Worm (Caenorhabditis elegans) whole organism, young adult: ENCODE data around the gene clec-181.

Source experiments
- B0035.1 ChIP-seq: sonication (generic microtip); optimal IDR thresholded peaks from 2 replicates; lab custom pipeline; 2016; ENCODE audit warnings: missing genetic modification characterization, mild to moderate bottlenecking, missing compliant biosample characterization, missing genotype, missing genetic modification reagents
- B0261.1 ChIP-seq: sonication (generic microtip); optimal IDR thresholded peaks from 2 replicates; lab custom pipeline; 2016; ENCODE audit warnings: mild to moderate bottlenecking, missing genetic modification characterization, moderate library complexity, missing compliant biosample characterization
- B0336.3 ChIP-seq: fragments of 200-800 bp; sonication (Bioruptor generic); IDR thresholded peaks from 2 replicates; pipeline ENCODE4 v1.3.6; 2022; ENCODE audit warnings: missing genetic modification characterization, missing compliant biosample characterization
- D2030.7 ChIP-seq: fragments of 200-800 bp; sonication (Bioruptor generic); IDR thresholded peaks from 2 replicates; pipeline ENCODE4 v1.3.6; 2022; ENCODE audit warnings: missing genetic modification reagents, missing genetic modification characterization, missing compliant biosample characterization
- F10E7.11 ChIP-seq: sonication (generic microtip); optimal IDR thresholded peaks from 2 replicates; lab custom pipeline; 2017; ENCODE audit warnings: mild to moderate bottlenecking, missing genetic modification characterization, moderate library complexity, missing compliant biosample characterization
- F22D6.2 ChIP-seq: sonication (generic microtip); optimal IDR thresholded peaks from 2 replicates; lab custom pipeline; 2016; ENCODE audit warnings: mild to moderate bottlenecking, missing genetic modification characterization, missing compliant biosample characterization
- F37B4.10 ChIP-seq: fragments of 200-800 bp; sonication (Bioruptor generic); IDR thresholded peaks from 2 replicates; pipeline ENCODE4 v1.3.6; 2022; ENCODE audit warnings: missing genetic modification characterization, missing compliant biosample characterization
- F52B5.7 ChIP-seq: sonication (generic microtip); optimal IDR thresholded peaks from 2 replicates; lab custom pipeline; 2016; ENCODE audit warnings: mild to moderate bottlenecking, missing genetic modification characterization, missing compliant biosample characterization
- F57A8.1 ChIP-seq: fragments of 200-800 bp; sonication (Bioruptor generic); optimal IDR thresholded peaks from 2 replicates; lab custom pipeline; 2018; ENCODE audit warnings: mild to moderate bottlenecking, missing genetic modification characterization, moderate library complexity, missing compliant biosample characterization
- F57C9.4 ChIP-seq: sonication (generic microtip); optimal IDR thresholded peaks from 2 replicates; lab custom pipeline; 2017; ENCODE audit warnings: mild to moderate bottlenecking, missing genetic modification characterization, missing compliant biosample characterization
- K12H6.12 ChIP-seq: fragments of 200-800 bp; sonication (Bioruptor generic); optimal IDR thresholded peaks from 2 replicates; lab custom pipeline; 2018; ENCODE audit warnings: mild to moderate bottlenecking, missing genetic modification characterization, missing compliant biosample characterization
- cebp-1 ChIP-seq, 2 experiments: fragments of 200-800 bp in 1 of 2; sonication (Bioruptor generic) in 1 of 2; sonication (generic microtip) in 1 of 2; IDR thresholded peaks in 1 of 2; optimal IDR thresholded peaks in 1 of 2; 2 replicates each; pipeline versions ENCODE4 v1.3.6 to Lab custom; 2017 to 2022; ENCODE audit warnings: missing compliant biosample characterization in 2 of 2, missing genetic modification characterization in 2 of 2, mild to moderate bottlenecking in 1 of 2, missing genetic modification reagents in 1 of 2, moderate library complexity in 1 of 2
- ceh-100 ChIP-seq: fragments of 200-800 bp; sonication (Bioruptor generic); IDR thresholded peaks from 2 replicates; pipeline ENCODE4 v1.3.6; 2022; ENCODE audit warnings: missing genetic modification reagents, missing genetic modification characterization, missing compliant biosample characterization
- ceh-27 ChIP-seq: fragments of 200-800 bp; sonication (Bioruptor generic); optimal IDR thresholded peaks from 2 replicates; lab custom pipeline; 2018; ENCODE audit warnings: mild to moderate bottlenecking, missing genetic modification characterization, moderate library complexity, missing compliant biosample characterization
- ceh-40 ChIP-seq: fragments of 200-800 bp; sonication (Bioruptor generic); IDR thresholded peaks from 2 replicates; pipeline ENCODE4 v1.3.6; 2022; ENCODE audit warnings: missing genetic modification characterization, missing compliant biosample characterization
- dox-1 ChIP-seq: fragments of 200-800 bp; sonication (Bioruptor generic); IDR thresholded peaks from 2 replicates; pipeline ENCODE4 v1.3.6; 2022; ENCODE audit warnings: missing genetic modification reagents, missing genetic modification characterization, missing compliant biosample characterization
- egl-44 ChIP-seq: fragments of 200-800 bp; sonication (Bioruptor generic); IDR thresholded peaks from 2 replicates; pipeline ENCODE4 v1.3.6; 2022; ENCODE audit warnings: missing genetic modification reagents, missing genetic modification characterization, missing compliant biosample characterization
- hlh-12 ChIP-seq: sonication (generic microtip); optimal IDR thresholded peaks from 2 replicates; lab custom pipeline; 2016; ENCODE audit warnings: missing genetic modification characterization, missing compliant biosample characterization
- hmg-1.2 ChIP-seq: fragments of 200-800 bp; sonication (Bioruptor generic); IDR thresholded peaks from 2 replicates; pipeline ENCODE4 v1.3.6; 2022; ENCODE audit warnings: missing genetic modification reagents, missing genetic modification characterization, missing compliant biosample characterization
- hrde-1 ChIP-seq: sonication (generic microtip); optimal IDR thresholded peaks from 2 replicates; lab custom pipeline; 2016; ENCODE audit warnings: missing genetic modification characterization, mild to moderate bottlenecking, missing compliant biosample characterization, moderate library complexity, missing genotype, missing genetic modification reagents, borderline replicate concordance
- hsf-1 ChIP-seq: fragments of 200-800 bp; sonication (Bioruptor generic); IDR thresholded peaks from 2 replicates; pipeline ENCODE4 v1.3.6; 2022; ENCODE audit warnings: missing genetic modification reagents, missing genetic modification characterization, missing compliant biosample characterization
- let-526 ChIP-seq: fragments of 200-800 bp; sonication (Bioruptor generic); IDR thresholded peaks from 2 replicates; pipeline ENCODE4 v1.3.6; 2022; ENCODE audit warnings: missing genetic modification reagents, missing genetic modification characterization, missing compliant biosample characterization
- let-607 ChIP-seq, 2 experiments: fragments of 200-800 bp in 1 of 2; sonication (Bioruptor generic) in 1 of 2; sonication (generic microtip) in 1 of 2; optimal IDR thresholded peaks; 2 replicates each; lab custom pipeline; 2016 to 2018; ENCODE audit warnings: mild to moderate bottlenecking in 2 of 2, missing compliant biosample characterization in 2 of 2, missing genetic modification characterization in 2 of 2, moderate library complexity in 2 of 2, missing genotype in 1 of 2
- lin-26 ChIP-seq: fragments of 200-800 bp; sonication (Bioruptor generic); IDR thresholded peaks from 2 replicates; pipeline ENCODE4 v1.3.6; 2022; ENCODE audit warnings: missing genetic modification reagents, missing genetic modification characterization, missing compliant biosample characterization
- lin-40 ChIP-seq: sonication (generic microtip); optimal IDR thresholded peaks from 2 replicates; lab custom pipeline; 2016; ENCODE audit warnings: missing genetic modification characterization, mild to moderate bottlenecking, missing compliant biosample characterization, missing genotype, missing genetic modification reagents
- lin-54 ChIP-seq: fragments of 200-800 bp; sonication (Bioruptor generic); optimal IDR thresholded peaks from 2 replicates; lab custom pipeline; 2018; ENCODE audit warnings: mild to moderate bottlenecking, missing genetic modification characterization, missing compliant biosample characterization
- lsl-1 ChIP-seq: fragments of 200-800 bp; sonication (Bioruptor generic); optimal IDR thresholded peaks from 2 replicates; lab custom pipeline; 2018; ENCODE audit warnings: mild to moderate bottlenecking, missing genetic modification characterization, moderate library complexity, missing compliant biosample characterization
- madf-10 ChIP-seq: sonication (generic microtip); optimal IDR thresholded peaks from 2 replicates; lab custom pipeline; 2016; ENCODE audit warnings: mild to moderate bottlenecking, missing genetic modification characterization, missing compliant biosample characterization
- madf-6 ChIP-seq: fragments of 200-800 bp; sonication (Bioruptor generic); IDR thresholded peaks from 2 replicates; pipeline ENCODE4 v1.3.6; 2022; ENCODE audit warnings: missing genetic modification reagents, missing genetic modification characterization, missing compliant biosample characterization
- mel-28 ChIP-seq: sonication (generic microtip); optimal IDR thresholded peaks from 2 replicates; lab custom pipeline; 2016; ENCODE audit warnings: borderline replicate concordance, mild to moderate bottlenecking, missing genetic modification characterization, missing compliant biosample characterization
- mxl-1 ChIP-seq: sonication (generic microtip); optimal IDR thresholded peaks from 2 replicates; lab custom pipeline; 2016; ENCODE audit warnings: missing genetic modification characterization, missing compliant biosample characterization
- nfya-1 ChIP-seq: sonication (generic microtip); optimal IDR thresholded peaks from 2 replicates; lab custom pipeline; 2017; ENCODE audit warnings: antibody characterized with exemption, missing compliant biosample characterization, missing genetic modification characterization, borderline replicate concordance; ENCODE audit not compliant: insufficient read depth
- nfya-2 ChIP-seq: fragments of 200-800 bp; sonication (Bioruptor generic); IDR thresholded peaks from 2 replicates; pipeline ENCODE4 v1.3.6; 2022; ENCODE audit warnings: missing genetic modification reagents, missing genetic modification characterization, missing compliant biosample characterization
- nhr-80 ChIP-seq: sonication (generic microtip); optimal IDR thresholded peaks from 2 replicates; lab custom pipeline; 2016; ENCODE audit warnings: missing genetic modification characterization, missing compliant biosample characterization
- pha-4 ChIP-seq: fragments of 150-350 bp; sonication (generic microtip); optimal IDR thresholded peaks from 2 replicates; lab custom pipeline; 2014; ENCODE audit warnings: missing biosample characterization, missing genetic modification reagents, missing genetic modification characterization
- rpc-1 ChIP-seq, 2 experiments: fragments of 150-350 bp in 1 of 2; sonication (generic microtip) in 1 of 2; optimal IDR thresholded peaks; 2 replicates each; lab custom pipeline; 2014 to 2018; ENCODE audit warnings: missing biosample characterization in 1 of 2, missing genetic modification characterization in 1 of 2, missing genetic modification reagents in 1 of 2, missing genotype in 1 of 2
- snpc-1.3 ChIP-seq: sonication (generic microtip); optimal IDR thresholded peaks from 2 replicates; lab custom pipeline; 2017; ENCODE audit warnings: missing genetic modification characterization, mild to moderate bottlenecking, missing compliant biosample characterization, antibody characterized with exemption, moderate library complexity, missing genotype, missing genetic modification reagents; ENCODE audit not compliant: insufficient read depth
- snpc-4 ChIP-seq, 5 experiments: fragments of 150-350 bp in 1 of 5; sonication (generic microtip) in 4 of 5; optimal IDR thresholded peaks; 2 replicates each; lab custom pipeline; 2014 to 2018; ENCODE audit warnings: missing genetic modification characterization in 5 of 5, missing biosample characterization in 3 of 5, antibody characterized with exemption in 2 of 5, mild to moderate bottlenecking in 2 of 5, missing compliant biosample characterization in 2 of 5, missing genotype in 2 of 5, moderate library complexity in 2 of 5, missing genetic modification reagents in 1 of 5
- somi-1 ChIP-seq: fragments of 200-800 bp; sonication (Bioruptor generic); optimal IDR thresholded peaks from 2 replicates; lab custom pipeline; 2018; ENCODE audit warnings: mild to moderate bottlenecking, missing genetic modification characterization, missing compliant biosample characterization
- tbp1 ChIP-seq: fragments of 200-800 bp; sonication (Bioruptor generic); optimal IDR thresholded peaks from 2 replicates; lab custom pipeline; 2018; ENCODE audit warnings: mild to moderate bottlenecking, missing genetic modification characterization, missing compliant biosample characterization
- tbx-9 ChIP-seq: sonication (generic microtip); optimal IDR thresholded peaks from 2 replicates; lab custom pipeline; 2016; ENCODE audit warnings: borderline replicate concordance, missing genetic modification characterization, inconsistent platforms, missing compliant biosample characterization
- zfh-2 ChIP-seq: fragments of 200-800 bp; sonication (Bioruptor generic); conservative IDR thresholded peaks from 2 replicates; pipeline ENCODE4 v1.3.6; 2022; ENCODE audit warnings: missing genetic modification reagents, missing genetic modification characterization, missing compliant biosample characterization
- ztf-18 ChIP-seq: sonication (generic microtip); optimal IDR thresholded peaks from 2 replicates; lab custom pipeline; 2016; ENCODE audit warnings: missing genotype, mild to moderate bottlenecking, missing genetic modification characterization, missing compliant biosample characterization
- ztf-26 ChIP-seq: sonication (generic microtip); optimal IDR thresholded peaks from 2 replicates; lab custom pipeline; 2017; ENCODE audit warnings: missing genetic modification characterization, missing compliant biosample characterization
- ztf-3 ChIP-seq: fragments of 200-800 bp; sonication (Bioruptor generic); optimal IDR thresholded peaks from 2 replicates; lab custom pipeline; 2018; ENCODE audit warnings: mild to moderate bottlenecking, missing genetic modification characterization, missing compliant biosample characterization

clec-181 gene

DNA sequence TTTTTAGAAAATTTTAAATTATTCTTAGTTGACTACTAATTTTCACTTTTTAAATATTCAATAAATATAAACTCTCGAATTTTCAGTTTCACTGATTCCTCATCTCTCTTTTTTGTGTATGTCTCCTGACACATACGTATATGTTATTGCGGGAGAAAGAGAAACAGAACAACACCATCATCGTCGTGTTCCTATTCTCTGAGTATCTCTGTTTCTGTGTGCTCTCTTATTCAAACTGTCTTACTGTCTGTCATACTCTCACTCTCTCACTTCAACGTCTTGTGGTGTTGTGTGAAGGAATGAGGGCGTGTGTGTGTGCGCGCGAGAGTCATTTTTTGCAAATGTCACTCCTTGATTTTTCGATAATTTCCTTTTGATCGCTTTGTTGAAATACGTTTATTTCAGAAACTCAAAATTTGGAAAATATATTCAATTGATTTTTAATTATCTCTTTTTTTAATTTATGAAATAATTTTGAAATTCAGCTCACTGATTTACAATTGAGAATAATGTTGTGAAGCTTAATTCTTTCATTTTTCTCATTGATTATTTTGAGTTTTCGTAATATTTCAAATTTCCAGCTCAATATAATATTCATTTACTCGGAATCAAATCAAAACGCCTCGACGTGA is 24.4 kb downstream of the clec-181 start, which contains the start of gene lin-49:
Gene lin-49, plus strand, starts transcription at position 582 of the 632 bp plus-strand sequence.
- no peak for TF ChIP-seq F22D6.2 (tag; lab: Kevin White, UChicago)
- TF ChIP-seq ztf-3 (GFP tag; lab: Kevin White, UChicago): no peak
- TF ChIP-seq hsf-1 (GFP tag; lab: Robert Waterston, UW): no peak
- no peak for TF ChIP-seq snpc-4 (GFP tag; optimal IDR thresholded peaks at IDR 0.05; lab: Kevin White, UChicago)
- TF ChIP-seq snpc-4 (tag; optimal IDR thresholded peaks at IDR 0.05; lab: Kevin White, UChicago): peak in 1 of 4 experiments; percentile 23
- TF ChIP-seq madf-10 (tag; lab: Kevin White, UChicago): peak; percentile 39
- TF ChIP-seq B0336.3: peak; percentile 43; the same call in 1 of the 2 replicates
- no peak for TF ChIP-seq zfh-2 (GFP tag; lab: Robert Waterston, UW)
- no peak for TF ChIP-seq somi-1 (GFP tag; lab: Kevin White, UChicago)
- peak in 1 of 2 experiments; percentile 14 for TF ChIP-seq let-607 (tag; optimal IDR thresholded peaks at IDR 0.05; lab: Kevin White, UChicago)
- TF ChIP-seq D2030.7 (GFP tag; lab: Robert Waterston, UW): no peak
- TF ChIP-seq ztf-18 (tag; lab: Kevin White, UChicago): peak; percentile 23
- TF ChIP-seq snpc-1.3 (tag; lab: Kevin White, UChicago): no peak
- TF ChIP-seq ceh-27 (GFP tag; lab: Kevin White, UChicago): peak; percentile 66
- peak; percentile 32 for TF ChIP-seq tbp1
- peak; percentile 86; the same call in 1 of the 2 replicates for TF ChIP-seq hmg-1.2 (GFP tag; lab: Robert Waterston, UW)
- TF ChIP-seq let-526: no peak
- TF ChIP-seq F10E7.11 (tag; lab: Kevin White, UChicago): no peak
- peak; percentile 72; the same call in 1 of the 2 replicates for TF ChIP-seq lin-26 (GFP tag; lab: Robert Waterston, UW)
- no peak for TF ChIP-seq lsl-1 (GFP tag; lab: Kevin White, UChicago)
- no peak for TF ChIP-seq F37B4.10
- TF ChIP-seq F57A8.1: no peak
- peak; percentile 56 for TF ChIP-seq K12H6.12 (tag; lab: Kevin White, UChicago)
- TF ChIP-seq ceh-40 (GFP tag; lab: Robert Waterston, UW): no peak
- no peak for TF ChIP-seq rpc-1 (optimal IDR thresholded peaks at IDR 0.05; lab: Kevin White, UChicago)
- TF ChIP-seq rpc-1 (tag; optimal IDR thresholded peaks at IDR 0.05; lab: Kevin White, UChicago): no peak
- TF ChIP-seq mxl-1 (tag; lab: Kevin White, UChicago): no peak
- TF ChIP-seq mel-28 (tag; lab: Kevin White, UChicago): no peak
- no peak for TF ChIP-seq cebp-1 (GFP tag; IDR thresholded peaks at IDR 0.05; lab: Robert Waterston, UW)
- peak; percentile 60 for TF ChIP-seq cebp-1 (tag; optimal IDR thresholded peaks at IDR 0.05; lab: Kevin White, UChicago)
- TF ChIP-seq nfya-2: no peak
- no peak for TF ChIP-seq nfya-1 (tag; lab: Kevin White, UChicago)
- peak; percentile 36 for TF ChIP-seq lin-54
- TF ChIP-seq B0035.1 (tag; lab: Kevin White, UChicago): no peak
- no peak for TF ChIP-seq tbx-9 (tag; lab: Kevin White, UChicago)
- TF ChIP-seq ceh-100 (GFP tag; lab: Robert Waterston, UW): no peak
- no peak for TF ChIP-seq egl-44 (GFP tag; lab: Robert Waterston, UW)
- TF ChIP-seq madf-6 (GFP tag; lab: Robert Waterston, UW): 0 out of 2 replicates have a peak, but pooled peaks have one; percentile 16
- TF ChIP-seq dox-1 (GFP tag; lab: Robert Waterston, UW): peak; percentile 60; the same call in 1 of the 2 replicates
- TF ChIP-seq B0261.1 (tag; lab: Kevin White, UChicago): no peak
- TF ChIP-seq F57C9.4: no peak
- no peak for TF ChIP-seq hrde-1 (tag; lab: Kevin White, UChicago)
- no peak for TF ChIP-seq hlh-12 (tag; lab: Kevin White, UChicago)
- no peak for TF ChIP-seq pha-4 (tag; lab: Kevin White, UChicago)
- TF ChIP-seq F52B5.7 (tag; lab: Kevin White, UChicago): no peak
- peak; percentile 38 for TF ChIP-seq ztf-26 (tag; lab: Kevin White, UChicago)
- TF ChIP-seq nhr-80 (tag; lab: Kevin White, UChicago): peak; percentile 75
- TF ChIP-seq lin-40 (tag; lab: Kevin White, UChicago): peak; percentile 62
